Worm (Caenorhabditis elegans) whole organism, midembryonic: ENCODE measurements around the gene T10D4.6.

Experiments used
- T22C8.4 ChIP-seq: fragments of 200-800 bp; sonication (Bioruptor generic); IDR thresholded peaks from 2 replicates; pipeline ENCODE4 v1.3.6; 2022; ENCODE audit warnings: missing genetic modification characterization, missing compliant biosample characterization
- cog-1 ChIP-seq: sonication (generic microtip); optimal IDR thresholded peaks from 2 replicates; lab custom pipeline; 2016; ENCODE audit warnings: missing genetic modification characterization, missing compliant biosample characterization
- flt-1 ChIP-seq: fragments of 200-800 bp; sonication (Bioruptor generic); IDR thresholded peaks from 2 replicates; pipeline ENCODE4 v1.3.6; 2022; ENCODE audit warnings: missing genetic modification characterization, missing compliant biosample characterization
- klf-2 ChIP-seq: fragments of 200-800 bp; sonication (Bioruptor generic); conservative IDR thresholded peaks from 2 replicates; pipeline ENCODE4 v1.3.6; 2022; ENCODE audit warnings: missing genetic modification reagents, missing genetic modification characterization, missing compliant biosample characterization
- med-1 ChIP-seq: sonication (generic microtip); optimal IDR thresholded peaks from 2 replicates; lab custom pipeline; 2017; ENCODE audit warnings: missing genetic modification characterization, mild to moderate bottlenecking, missing compliant biosample characterization, antibody characterized with exemption, missing genetic modification reagents; ENCODE audit not compliant: insufficient read depth
- ref-1 ChIP-seq: fragments of 200-800 bp; sonication (Bioruptor generic); conservative IDR thresholded peaks from 2 replicates; pipeline ENCODE4 v1.3.6; 2022; ENCODE audit warnings: missing genetic modification reagents, missing genetic modification characterization, missing compliant biosample characterization
- tab-1 ChIP-seq: fragments of 200-800 bp; sonication (Bioruptor generic); IDR thresholded peaks from 2 replicates; pipeline ENCODE4 v1.3.6; 2022; ENCODE audit warnings: missing genetic modification characterization, missing compliant biosample characterization
- ztf-23 ChIP-seq: fragments of 200-800 bp; sonication (Bioruptor generic); IDR thresholded peaks from 2 replicates; pipeline ENCODE4 v1.3.6; 2022; ENCODE audit warnings: missing genetic modification reagents, missing genetic modification characterization, missing compliant biosample characterization
- ztf-29 ChIP-seq: fragments of 200-800 bp; sonication (Bioruptor generic); IDR thresholded peaks from 2 replicates; pipeline ENCODE4 v1.3.6; 2022; ENCODE audit warnings: missing genetic modification reagents, missing genetic modification characterization, missing compliant biosample characterization

- TF ChIP-seq klf-2 (GFP tag; lab: Robert Waterston, UW) (no peak), tab-1 (GFP tag; lab: Robert Waterston, UW) (no peak), ref-1 (GFP tag; lab: Robert Waterston, UW) (no peak), flt-1 (GFP tag; lab: Robert Waterston, UW) (no peak), ztf-23 (GFP tag; lab: Robert Waterston, UW) (no peak), T22C8.4 (GFP tag; lab: Robert Waterston, UW) (no peak), med-1 (GFP tag; lab: Kevin White, UChicago) (no peak), cog-1 (tag; lab: Kevin White, UChicago) (no peak), ztf-29 (GFP tag; lab: Robert Waterston, UW) (no peak)
Observed at ce11 chrII:3093352-3093751, 25.8 kb upstream of the T10D4.6 start, which contains the start of gene srg-22.
